Worm (Caenorhabditis elegans) whole organism, young adult: ENCODE data around the gene F57H12.6.

ENCODE experiments used
- C06A6.2 ChIP-seq: fragments of 200-800 bp; sonication (Bioruptor generic); conservative IDR thresholded peaks from 2 replicates; pipeline ENCODE4 v1.3.6; 2022; ENCODE audit warnings: missing genetic modification characterization, missing compliant biosample characterization
- C17E4.6 ChIP-seq: fragments of 200-800 bp; sonication (Bioruptor generic); IDR thresholded peaks from 2 replicates; pipeline ENCODE4 v1.3.6; 2022; ENCODE audit warnings: missing genetic modification reagents, missing genetic modification characterization, missing compliant biosample characterization
- D2030.7 ChIP-seq: fragments of 200-800 bp; sonication (Bioruptor generic); IDR thresholded peaks from 2 replicates; pipeline ENCODE4 v1.3.6; 2022; ENCODE audit warnings: missing genetic modification reagents, missing genetic modification characterization, missing compliant biosample characterization
- F10E7.11 ChIP-seq: sonication (generic microtip); optimal IDR thresholded peaks from 2 replicates; lab custom pipeline; 2017; ENCODE audit warnings: mild to moderate bottlenecking, missing genetic modification characterization, moderate library complexity, missing compliant biosample characterization
- F52B5.7 ChIP-seq: sonication (generic microtip); optimal IDR thresholded peaks from 2 replicates; lab custom pipeline; 2016; ENCODE audit warnings: mild to moderate bottlenecking, missing genetic modification characterization, missing compliant biosample characterization
- F57A8.1 ChIP-seq: fragments of 200-800 bp; sonication (Bioruptor generic); optimal IDR thresholded peaks from 2 replicates; lab custom pipeline; 2018; ENCODE audit warnings: mild to moderate bottlenecking, missing genetic modification characterization, moderate library complexity, missing compliant biosample characterization
- K11D2.4 ChIP-seq: fragments of 200-800 bp; sonication (Bioruptor generic); IDR thresholded peaks from 2 replicates; pipeline ENCODE4 v1.3.6; 2022; ENCODE audit warnings: missing genetic modification reagents, missing genetic modification characterization, missing compliant biosample characterization
- K12H6.12 ChIP-seq: fragments of 200-800 bp; sonication (Bioruptor generic); optimal IDR thresholded peaks from 2 replicates; lab custom pipeline; 2018; ENCODE audit warnings: mild to moderate bottlenecking, missing genetic modification characterization, missing compliant biosample characterization
- Y67H2A.10 ChIP-seq: fragments of 200-800 bp; sonication (Bioruptor generic); conservative IDR thresholded peaks from 2 replicates; pipeline ENCODE4 v1.3.6; 2022; ENCODE audit warnings: missing genetic modification reagents, missing genetic modification characterization, missing compliant biosample characterization
- Y95B8A.8 ChIP-seq: fragments of 200-800 bp; sonication (Bioruptor generic); IDR thresholded peaks from 2 replicates; pipeline ENCODE4 v1.3.6; 2022; ENCODE audit warnings: missing genetic modification reagents, missing genetic modification characterization, missing compliant biosample characterization
- ZK185.1 ChIP-seq: sonication (generic microtip); optimal IDR thresholded peaks from 2 replicates; lab custom pipeline; 2016; ENCODE audit warnings: mild to moderate bottlenecking, missing genetic modification characterization, missing compliant biosample characterization; ENCODE audit not compliant: poor library complexity, severe bottlenecking
- ama-1 ChIP-seq, 3 experiments: fragments of 150-350 bp in 1 of 3; sonication (generic microtip) in 2 of 3; optimal IDR thresholded peaks; 2 replicates each; lab custom pipeline; 2014 to 2018; ENCODE audit warnings: missing biosample characterization in 2 of 3, missing genetic modification characterization in 2 of 3, missing genetic modification reagents in 2 of 3
- aptf-3 ChIP-seq: fragments of 200-800 bp; sonication (Bioruptor generic); IDR thresholded peaks from 2 replicates; pipeline ENCODE4 v1.3.6; 2022; ENCODE audit warnings: missing genetic modification characterization, missing compliant biosample characterization
- atf-7 ChIP-seq: sonication (generic microtip); optimal IDR thresholded peaks from 2 replicates; lab custom pipeline; 2017; ENCODE audit warnings: mild to moderate bottlenecking, missing genetic modification characterization, missing compliant biosample characterization
- athp-1 ChIP-seq: sonication (generic microtip); optimal IDR thresholded peaks from 2 replicates; lab custom pipeline; 2017; ENCODE audit warnings: mild to moderate bottlenecking, missing genetic modification characterization, missing compliant biosample characterization
- attf-5 ChIP-seq: fragments of 200-800 bp; sonication (Bioruptor generic); optimal IDR thresholded peaks from 2 replicates; lab custom pipeline; 2018; ENCODE audit warnings: mild to moderate bottlenecking, missing genetic modification characterization, missing compliant biosample characterization
- bed-1 ChIP-seq: fragments of 200-800 bp; sonication (Bioruptor generic); IDR thresholded peaks from 2 replicates; pipeline ENCODE4 v1.3.6; 2022; ENCODE audit warnings: missing genetic modification reagents, missing genetic modification characterization, missing compliant biosample characterization
- ccch-3 ChIP-seq: fragments of 200-800 bp; sonication (Bioruptor generic); optimal IDR thresholded peaks from 2 replicates; lab custom pipeline; 2018; ENCODE audit warnings: mild to moderate bottlenecking, missing genetic modification characterization, missing compliant biosample characterization
- cebp-2 ChIP-seq: fragments of 200-800 bp; sonication (Bioruptor generic); IDR thresholded peaks from 2 replicates; pipeline ENCODE4 v1.3.6; 2022; ENCODE audit warnings: missing genetic modification characterization, missing compliant biosample characterization
- ceh-40 ChIP-seq: fragments of 200-800 bp; sonication (Bioruptor generic); IDR thresholded peaks from 2 replicates; pipeline ENCODE4 v1.3.6; 2022; ENCODE audit warnings: missing genetic modification characterization, missing compliant biosample characterization
- ceh-58 ChIP-seq: fragments of 200-800 bp; sonication (Bioruptor generic); IDR thresholded peaks from 2 replicates; pipeline ENCODE4 v1.3.6; 2022; ENCODE audit warnings: missing genetic modification characterization, missing compliant biosample characterization
- ceh-91 ChIP-seq: fragments of 200-800 bp; sonication (Bioruptor generic); IDR thresholded peaks from 2 replicates; pipeline ENCODE4 v1.3.6; 2022; ENCODE audit warnings: missing genetic modification reagents, missing genetic modification characterization, missing compliant biosample characterization
- die-1 ChIP-seq: sonication (generic microtip); optimal IDR thresholded peaks from 2 replicates; lab custom pipeline; 2016; ENCODE audit warnings: missing genotype, mild to moderate bottlenecking, missing genetic modification characterization, missing compliant biosample characterization
- fkh-3 ChIP-seq: sonication (generic microtip); optimal IDR thresholded peaks from 2 replicates; lab custom pipeline; 2016; ENCODE audit warnings: mild to moderate bottlenecking, missing genetic modification characterization, missing compliant biosample characterization
- lag-1 ChIP-seq: fragments of 200-800 bp; sonication (Bioruptor generic); IDR thresholded peaks from 2 replicates; pipeline ENCODE4 v1.3.6; 2022; ENCODE audit warnings: missing genetic modification reagents, missing genetic modification characterization, missing compliant biosample characterization
- madf-3 ChIP-seq: fragments of 200-800 bp; sonication (Bioruptor generic); IDR thresholded peaks from 2 replicates; pipeline ENCODE4 v1.3.6; 2022; ENCODE audit warnings: missing genetic modification reagents, missing genetic modification characterization, missing compliant biosample characterization
- mes-4 ChIP-seq: sonication (generic microtip); optimal IDR thresholded peaks from 2 replicates; lab custom pipeline; 2016; ENCODE audit warnings: missing genotype, missing genetic modification characterization, missing compliant biosample characterization
- mxl-1 ChIP-seq: sonication (generic microtip); optimal IDR thresholded peaks from 2 replicates; lab custom pipeline; 2016; ENCODE audit warnings: missing genetic modification characterization, missing compliant biosample characterization
- nfya-2 ChIP-seq: fragments of 200-800 bp; sonication (Bioruptor generic); IDR thresholded peaks from 2 replicates; pipeline ENCODE4 v1.3.6; 2022; ENCODE audit warnings: missing genetic modification reagents, missing genetic modification characterization, missing compliant biosample characterization
- nhr-179 ChIP-seq: sonication (generic microtip); optimal IDR thresholded peaks from 2 replicates; lab custom pipeline; 2016; ENCODE audit warnings: mild to moderate bottlenecking, missing genetic modification characterization, missing compliant biosample characterization
- nhr-27 ChIP-seq: fragments of 200-800 bp; sonication (Bioruptor generic); optimal IDR thresholded peaks from 2 replicates; lab custom pipeline; 2018; ENCODE audit warnings: mild to moderate bottlenecking, missing genetic modification characterization, moderate library complexity, missing compliant biosample characterization
- rcor-1 ChIP-seq: fragments of 200-800 bp; sonication (Bioruptor generic); IDR thresholded peaks from 2 replicates; pipeline ENCODE4 v1.3.6; 2022; ENCODE audit warnings: missing genetic modification reagents, missing genetic modification characterization, missing compliant biosample characterization
- rec-8 ChIP-seq, 2 experiments: sonication (generic microtip); optimal IDR thresholded peaks; 2 replicates each; lab custom pipeline; 2016; ENCODE audit warnings: mild to moderate bottlenecking in 2 of 2, missing genetic modification characterization in 2 of 2, missing genetic modification reagents in 2 of 2, missing genotype in 2 of 2, missing biosample characterization in 1 of 2, missing compliant biosample characterization in 1 of 2, moderate library complexity in 1 of 2
- somi-1 ChIP-seq: fragments of 200-800 bp; sonication (Bioruptor generic); optimal IDR thresholded peaks from 2 replicates; lab custom pipeline; 2018; ENCODE audit warnings: mild to moderate bottlenecking, missing genetic modification characterization, missing compliant biosample characterization
- tbp1 ChIP-seq: fragments of 200-800 bp; sonication (Bioruptor generic); optimal IDR thresholded peaks from 2 replicates; lab custom pipeline; 2018; ENCODE audit warnings: mild to moderate bottlenecking, missing genetic modification characterization, missing compliant biosample characterization
- tlf-1 ChIP-seq: fragments of 200-800 bp; sonication (Bioruptor generic); optimal IDR thresholded peaks from 2 replicates; lab custom pipeline; 2018; ENCODE audit warnings: mild to moderate bottlenecking, missing genetic modification characterization, missing compliant biosample characterization
- unc-130 ChIP-seq: sonication (generic microtip); optimal IDR thresholded peaks from 2 replicates; lab custom pipeline; 2016; ENCODE audit warnings: missing genetic modification reagents, missing genetic modification characterization, missing compliant biosample characterization

The F57H12.6 gene

ce11 chrIV:7933733-7934132 lies 42.4 kb downstream of the F57H12.6 start, which contains the start of gene bbs-2:
Gene bbs-2, plus strand, starts transcription at chrIV:7934033.
- TF ChIP-seq ceh-40, result no peak
- TF ChIP-seq athp-1 (tag; lab: Kevin White, UChicago), result no peak
- TF ChIP-seq aptf-3 (GFP tag; lab: Robert Waterston, UW), result no peak
- no peak for TF ChIP-seq unc-130 (GFP tag; lab: Kevin White, UChicago)

- no peak for TF ChIP-seq Y67H2A.10 (GFP tag; lab: Robert Waterston, UW)
- TF ChIP-seq, all 124 proteins: peak for 0
Observed at ce11 chrIV:7931873-7932272, 44.2 kb downstream of the F57H12.6 start.

- TF ChIP-seq attf-5 (GFP tag; lab: Kevin White, UChicago) (no peak), F52B5.7 (tag; lab: Kevin White, UChicago) (no peak), F10E7.11 (tag; lab: Kevin White, UChicago) (no peak), die-1 (tag; lab: Kevin White, UChicago) (no peak), mes-4 (tag; lab: Kevin White, UChicago) (no peak), tbp1 (GFP tag; lab: Kevin White, UChicago) (no peak), ceh-58 (GFP tag; lab: Robert Waterston, UW) (no peak), tlf-1 (GFP tag; lab: Kevin White, UChicago) (no peak), rcor-1 (GFP tag; lab: Robert Waterston, UW) (no peak), bed-1 (no peak), nhr-27 (tag; lab: Kevin White, UChicago) (no peak), nfya-2 (GFP tag; lab: Robert Waterston, UW) (no peak), ZK185.1 (no peak)
Observed at ce11 chrIV:7927852-7928251, 48.3 kb downstream of the F57H12.6 start, which contains the start of gene gcy-8. Gene gcy-8, plus strand, starts transcription at chrIV:7928152.

ce11 chrIV:7927218-7927617 lies 48.9 kb downstream of the F57H12.6 start, which contains the start of gene C49H3.12:
Gene C49H3.12, minus strand, starts transcription at chrIV:7927318.
- TF ChIP-seq ccch-3 (GFP tag; lab: Kevin White, UChicago) (no peak), Y95B8A.8 (GFP tag; lab: Robert Waterston, UW) (no peak), C17E4.6 (GFP tag; lab: Robert Waterston, UW) (no peak), lag-1 (GFP tag; lab: Robert Waterston, UW) (no peak), ama-1 (optimal IDR thresholded peaks at IDR 0.05; lab: Kevin White, UChicago) (no peak), ama-1 (GFP tag; optimal IDR thresholded peaks at IDR 0.05; lab: Kevin White, UChicago) (no peak), atf-7 (tag; lab: Kevin White, UChicago) (no peak), C06A6.2 (GFP tag; lab: Robert Waterston, UW) (no peak), cebp-2 (GFP tag; lab: Robert Waterston, UW) (no peak), D2030.7 (GFP tag; lab: Robert Waterston, UW) (no peak), F57A8.1 (no peak), fkh-3 (tag; lab: Kevin White, UChicago) (no peak), ceh-91 (GFP tag; lab: Robert Waterston, UW) (no peak), K11D2.4 (GFP tag; lab: Robert Waterston, UW) (no peak), somi-1 (no peak), nhr-179 (tag; lab: Kevin White, UChicago) (no peak), mxl-1 (tag; lab: Kevin White, UChicago) (no peak), K12H6.12 (tag; lab: Kevin White, UChicago) (no peak), madf-3 (GFP tag; lab: Robert Waterston, UW) (no peak), rec-8 (tag; optimal IDR thresholded peaks at IDR 0.05; lab: Kevin White, UChicago) (no peak)
